Fruit fly (Drosophila melanogaster) whole organism, embryonic: ENCODE measurements around the gene CG10948.

Experiments
- Atf6 ChIP-seq: fragments of 200-800 bp; sonication (Bioruptor generic); IDR thresholded peaks from 2 replicates; pipeline ENCODE4 v1.3.6; 2022; ENCODE audit warnings: missing biosample characterization, missing genetic modification characterization
- B-H1 ChIP-seq: fragments of 200-800 bp; sonication (Bioruptor generic); IDR thresholded peaks from 3 replicates; pipeline ENCODE4 v1.3.6; 2022; ENCODE audit warnings: missing biosample characterization, missing genetic modification characterization
- BEAF-32 ChIP-seq: fragments of 200-800 bp; sonication (Bioruptor generic); optimal IDR thresholded peaks from 3 replicates; lab custom pipeline; 2017; ENCODE audit warnings: missing biosample characterization, missing genetic modification characterization, mild to moderate bottlenecking, moderate library complexity, missing genetic modification reagents
- Bdp1 ChIP-seq: fragments of 200-800 bp; sonication (Bioruptor generic); optimal IDR thresholded peaks from 3 replicates; lab custom pipeline; 2016; ENCODE audit warnings: missing biosample characterization, missing genetic modification characterization
- CG10366 ChIP-seq: fragments of 200-800 bp; sonication (Bioruptor generic); IDR thresholded peaks from 2 replicates; pipeline ENCODE4 v1.3.6; 2022; ENCODE audit warnings: missing biosample characterization, missing genetic modification characterization
- CG10462 ChIP-seq: fragments of 200-800 bp; sonication (Bioruptor generic); optimal IDR thresholded peaks from 2 replicates; lab custom pipeline; 2016; ENCODE audit warnings: missing biosample characterization, missing genetic modification characterization
- CG13123 ChIP-seq: fragments of 200-800 bp; sonication (Bioruptor generic); optimal IDR thresholded peaks from 2 replicates; lab custom pipeline; 2016; ENCODE audit warnings: missing biosample characterization, missing genetic modification characterization
- CG14050 ChIP-seq: fragments of 200-800 bp; sonication (Bioruptor generic); IDR thresholded peaks from 3 replicates; pipeline ENCODE4 v1.3.6; 2022; ENCODE audit warnings: missing biosample characterization, missing genetic modification characterization
- CG14860 ChIP-seq: fragments of 200-800 bp; sonication (Bioruptor generic); IDR thresholded peaks from 3 replicates; pipeline ENCODE4 v1.3.6; 2022; ENCODE audit warnings: missing biosample characterization, missing genetic modification characterization; ENCODE audit not compliant: partially characterized antibody
- CG15479 ChIP-seq: fragments of 200-800 bp; sonication (Bioruptor generic); optimal IDR thresholded peaks from 3 replicates; lab custom pipeline; 2019; ENCODE audit warnings: missing biosample characterization, mild to moderate bottlenecking, missing genetic modification characterization, moderate library complexity
- CG15601 ChIP-seq: fragments of 200-800 bp; sonication (Bioruptor generic); optimal IDR thresholded peaks from 3 replicates; lab custom pipeline; 2019; ENCODE audit warnings: missing biosample characterization, mild to moderate bottlenecking, missing genetic modification characterization, moderate library complexity
- CG16813 ChIP-seq: fragments of 200-800 bp; sonication (Bioruptor generic); IDR thresholded peaks from 3 replicates; pipeline ENCODE4 v1.3.6; 2022; ENCODE audit warnings: missing biosample characterization, missing genetic modification characterization; ENCODE audit not compliant: partially characterized antibody
- CG17361 ChIP-seq: fragments of 200-800 bp; sonication (Bioruptor generic); IDR thresholded peaks from 3 replicates; pipeline ENCODE4 v1.3.6; 2022; ENCODE audit warnings: missing biosample characterization, missing genetic modification characterization
- CG18262 ChIP-seq: fragments of 200-800 bp; optimal IDR thresholded peaks from 3 replicates; lab custom pipeline; 2019; ENCODE audit warnings: missing biosample characterization, mild to moderate bottlenecking, missing genetic modification characterization, moderate library complexity
- CG18476 ChIP-seq: fragments of 200-800 bp; sonication (Bioruptor generic); optimal IDR thresholded peaks from 2 replicates; lab custom pipeline; 2016; ENCODE audit warnings: missing biosample characterization, mild to moderate bottlenecking, missing genetic modification characterization
- CG2120 ChIP-seq: fragments of 200-800 bp; sonication (Bioruptor generic); optimal IDR thresholded peaks from 3 replicates; lab custom pipeline; 2016; ENCODE audit warnings: missing biosample characterization, missing genetic modification characterization
- CG42726 ChIP-seq: fragments of 200-800 bp; sonication (Bioruptor generic); IDR thresholded peaks from 2 replicates; pipeline ENCODE4 v1.3.6; 2022; ENCODE audit warnings: missing biosample characterization, missing genetic modification characterization; ENCODE audit not compliant: partially characterized antibody
- CG4282 ChIP-seq: fragments of 200-800 bp; sonication (Bioruptor generic); optimal IDR thresholded peaks from 2 replicates; lab custom pipeline; 2016; ENCODE audit warnings: missing biosample characterization, missing genetic modification characterization
- CG4360 ChIP-seq: fragments of 200-800 bp; sonication (Bioruptor generic); IDR thresholded peaks from 2 replicates; pipeline ENCODE4 v1.3.6; 2022; ENCODE audit warnings: missing biosample characterization, missing genetic modification characterization
- CG4404 ChIP-seq: fragments of 200-800 bp; sonication (Bioruptor generic); IDR thresholded peaks from 2 replicates; pipeline ENCODE4 v1.3.6; 2022; ENCODE audit warnings: missing biosample characterization, missing genetic modification characterization
- CG5953 ChIP-seq: fragments of 200-800 bp; sonication (Bioruptor generic); IDR thresholded peaks from 2 replicates; pipeline ENCODE4 v1.3.6; 2022; ENCODE audit warnings: missing biosample characterization, missing genetic modification characterization
- CG6791 ChIP-seq: fragments of 200-800 bp; sonication (Bioruptor generic); IDR thresholded peaks from 3 replicates; pipeline ENCODE4 v1.3.6; 2022; ENCODE audit warnings: missing biosample characterization, missing genetic modification characterization; ENCODE audit not compliant: partially characterized antibody
- CG7963 ChIP-seq: fragments of 200-800 bp; sonication (Bioruptor generic); IDR thresholded peaks from 3 replicates; pipeline ENCODE4 v1.3.6; 2022; ENCODE audit warnings: missing biosample characterization, missing genetic modification characterization; ENCODE audit not compliant: partially characterized antibody
- CG7987 ChIP-seq: fragments of 200-800 bp; sonication (Bioruptor generic); optimal IDR thresholded peaks from 2 replicates; lab custom pipeline; 2018; ENCODE audit warnings: missing biosample characterization, mild to moderate bottlenecking, missing genetic modification characterization, moderate library complexity
- CG8281 ChIP-seq: fragments of 200-800 bp; sonication (Bioruptor generic); optimal IDR thresholded peaks from 2 replicates; lab custom pipeline; 2018; ENCODE audit warnings: missing biosample characterization, mild to moderate bottlenecking, missing genetic modification characterization, moderate library complexity
- CG9215 ChIP-seq: fragments of 200-800 bp; sonication (Bioruptor generic); IDR thresholded peaks from 2 replicates; pipeline ENCODE4 v1.3.6; 2022; ENCODE audit warnings: missing biosample characterization, missing genetic modification characterization
- Fer1 ChIP-seq: fragments of 200-800 bp; sonication (Bioruptor generic); optimal IDR thresholded peaks from 2 replicates; lab custom pipeline; 2017; ENCODE audit warnings: missing biosample characterization, mild to moderate bottlenecking, missing genetic modification characterization
- HmgD ChIP-seq: fragments of 200-800 bp; sonication (Bioruptor generic); optimal IDR thresholded peaks from 3 replicates; lab custom pipeline; 2016; ENCODE audit warnings: missing biosample characterization, missing genetic modification characterization
- Myb ChIP-seq: fragments of 200-800 bp; sonication (Bioruptor generic); optimal IDR thresholded peaks from 2 replicates; lab custom pipeline; 2016; ENCODE audit warnings: missing biosample characterization, missing genetic modification characterization
- Opbp ChIP-seq: fragments of 200-800 bp; sonication (Bioruptor generic); IDR thresholded peaks from 3 replicates; pipeline ENCODE4 v1.3.6; 2022; ENCODE audit warnings: missing biosample characterization, missing genetic modification characterization; ENCODE audit not compliant: partially characterized antibody
- Xbp1 ChIP-seq: fragments of 200-800 bp; sonication (Bioruptor generic); optimal IDR thresholded peaks from 3 replicates; lab custom pipeline; 2016; ENCODE audit warnings: missing biosample characterization, mild to moderate bottlenecking, missing genetic modification characterization
- bbx ChIP-seq: fragments of 200-800 bp; sonication (Bioruptor generic); IDR thresholded peaks from 2 replicates; pipeline ENCODE4 v1.3.6; 2022; ENCODE audit warnings: missing biosample characterization, missing genetic modification characterization; ENCODE audit not compliant: partially characterized antibody
- bigmax ChIP-seq: fragments of 200-800 bp; sonication (Bioruptor generic); optimal IDR thresholded peaks from 2 replicates; lab custom pipeline; 2018; ENCODE audit warnings: missing biosample characterization, mild to moderate bottlenecking, missing genetic modification characterization
- cad ChIP-seq: fragments of >200 bp; optimal IDR thresholded peaks from 2 replicates; lab custom pipeline; 2017; ENCODE audit warnings: missing biosample characterization, missing genetic modification characterization
- cato ChIP-seq: fragments of 200-800 bp; sonication (Bioruptor generic); optimal IDR thresholded peaks from 2 replicates; lab custom pipeline; 2016; ENCODE audit warnings: missing biosample characterization, missing genetic modification characterization, borderline replicate concordance
- disco-r ChIP-seq: fragments of 200-800 bp; sonication (Bioruptor generic); optimal IDR thresholded peaks from 2 replicates; lab custom pipeline; 2016; ENCODE audit warnings: missing biosample characterization, missing genetic modification characterization
- dpn ChIP-seq, 2 experiments: fragments of 200-800 bp; sonication (Bioruptor generic); optimal IDR thresholded peaks; 3 replicates each; lab custom pipeline; 2016; ENCODE audit warnings: missing biosample characterization in 2 of 2, missing genetic modification characterization in 2 of 2
- jigr1 ChIP-seq: fragments of 200-800 bp; sonication (Bioruptor generic); IDR thresholded peaks from 3 replicates; pipeline ENCODE4 v1.3.6; 2022; ENCODE audit warnings: missing biosample characterization, missing genetic modification characterization
- mld ChIP-seq: fragments of 200-800 bp; sonication (Bioruptor generic); IDR thresholded peaks from 3 replicates; pipeline ENCODE4 v1.3.6; 2022; ENCODE audit warnings: missing biosample characterization, missing genetic modification characterization; ENCODE audit not compliant: partially characterized antibody
- org-1 ChIP-seq: fragments of 200-800 bp; sonication (Bioruptor generic); optimal IDR thresholded peaks from 2 replicates; lab custom pipeline; 2017; ENCODE audit warnings: missing biosample characterization, missing genetic modification characterization
- pb ChIP-seq: fragments of 200-800 bp; sonication (Bioruptor generic); optimal IDR thresholded peaks from 3 replicates; lab custom pipeline; 2016; ENCODE audit warnings: missing biosample characterization, missing genetic modification characterization
- pita ChIP-seq: fragments of 200-800 bp; sonication (Bioruptor generic); optimal IDR thresholded peaks from 2 replicates; lab custom pipeline; 2017; ENCODE audit warnings: missing biosample characterization, mild to moderate bottlenecking, missing genetic modification characterization
- prd ChIP-seq, 3 experiments: fragments of >200 bp in 2 of 3; fragments of 200-800 bp in 1 of 3; sonication (Bioruptor generic) in 1 of 3; optimal IDR thresholded peaks in 2 of 3; IDR thresholded peaks in 1 of 3; 2 replicates in 2 of 3; 3 replicates in 1 of 3; pipeline versions ENCODE4 v1.3.6 to Lab custom; 2017 to 2022; ENCODE audit warnings: missing biosample characterization in 1 of 3, missing genetic modification characterization in 1 of 3
- repo ChIP-seq: fragments of 200-800 bp; sonication (Bioruptor generic); optimal IDR thresholded peaks from 2 replicates; lab custom pipeline; 2016; ENCODE audit warnings: missing biosample characterization, missing genetic modification characterization
- row ChIP-seq: fragments of 200-800 bp; sonication (Bioruptor generic); IDR thresholded peaks from 3 replicates; pipeline ENCODE4 v1.3.6; 2022; ENCODE audit warnings: missing biosample characterization, missing genetic modification characterization
- sna ChIP-seq: fragments of 200-800 bp; sonication (Bioruptor generic); IDR thresholded peaks from 2 replicates; pipeline ENCODE4 v1.3.6; 2022; ENCODE audit warnings: missing biosample characterization, missing genetic modification characterization; ENCODE audit not compliant: partially characterized antibody
- tgo ChIP-seq: fragments of 200-800 bp; sonication (Bioruptor generic); IDR thresholded peaks from 3 replicates; pipeline ENCODE4 v1.3.6; 2022; ENCODE audit warnings: missing biosample characterization, missing genetic modification characterization
- tna ChIP-seq: fragments of 200-800 bp; sonication (Bioruptor generic); IDR thresholded peaks from 2 replicates; pipeline ENCODE4 v1.3.6; 2022; ENCODE audit warnings: missing biosample characterization, missing genetic modification characterization; ENCODE audit not compliant: partially characterized antibody
- zen2 ChIP-seq: fragments of 200-800 bp; sonication (Bioruptor generic); IDR thresholded peaks from 3 replicates; pipeline ENCODE4 v1.3.6; 2022; ENCODE audit warnings: missing biosample characterization, missing genetic modification characterization; ENCODE audit not compliant: partially characterized antibody
- zf30C ChIP-seq: fragments of 200-800 bp; sonication (Bioruptor generic); optimal IDR thresholded peaks from 3 replicates; lab custom pipeline; 2018; ENCODE audit warnings: missing biosample characterization, mild to moderate bottlenecking, missing genetic modification characterization

CG10948 gene

DNA sequence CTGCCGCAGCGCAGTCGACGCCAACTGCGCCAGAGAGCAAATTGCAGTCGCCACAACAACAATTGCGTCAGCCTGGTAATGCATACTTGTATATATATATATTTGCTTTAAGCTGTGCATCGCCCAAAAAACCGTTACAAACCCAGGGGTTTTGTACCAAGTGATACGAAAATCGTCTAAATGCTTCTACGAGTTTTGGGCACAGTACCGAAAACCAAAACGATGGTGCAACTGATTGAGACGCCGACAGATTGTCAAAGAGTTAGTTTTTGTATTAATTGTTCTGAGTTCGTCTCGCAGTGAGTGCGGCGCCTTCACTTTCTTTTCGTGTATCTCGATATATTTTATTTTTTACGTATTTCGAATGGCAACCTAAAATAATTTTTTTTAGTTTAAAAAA, 35.1 kb downstream of the CG10948 start (continued):
- TF ChIP-seq CG4360 (GFP tag; lab: Robert Waterston, UW) (peak; percentile 49), CG13123 (GFP tag; lab: Kevin White, UChicago) (no peak), CG16813 (GFP tag; lab: Robert Waterston, UW) (peak; percentile 57; the same call in 2 of the 3 replicates), CG14860 (GFP tag; lab: Robert Waterston, UW) (peak; percentile 35; the same call in 2 of the 3 replicates), jigr1 (no peak), CG8281 (no peak), tna (GFP tag; lab: Robert Waterston, UW) (peak; percentile 50; the same call in 1 of the 2 replicates), zf30C (GFP tag; lab: Kevin White, UChicago) (no peak), Opbp (GFP tag; lab: Robert Waterston, UW) (peak; percentile 57; the same call in 1 of the 3 replicates), CG10366 (no peak), Bdp1 (GFP tag; lab: Kevin White, UChicago) (peak; percentile 98), CG7987 (GFP tag; lab: Kevin White, UChicago) (no peak), Atf6 (GFP tag; lab: Robert Waterston, UW) (no peak), sna (GFP tag; lab: Robert Waterston, UW) (0 out of 2 replicates have a peak, but pooled peaks have one; percentile 24), CG6791 (GFP tag; lab: Robert Waterston, UW) (peak; percentile 84), CG15601 (tag; lab: Kevin White, UChicago) (no peak), CG7963 (GFP tag; lab: Robert Waterston, UW) (peak; percentile 83), CG42726 (0 out of 2 replicates have a peak, but pooled peaks have one; percentile 54), prd (optimal IDR thresholded peaks at IDR 0.05; lab: Kevin White, UChicago) (no peak), prd (GFP tag; IDR thresholded peaks at IDR 0.05; lab: Robert Waterston, UW) (no peak), zen2 (peak; percentile 35; the same call in 1 of the 3 replicates), bigmax (GFP tag; lab: Kevin White, UChicago) (peak; percentile 40), pita (GFP tag; lab: Kevin White, UChicago) (no peak), Myb (peak; percentile 13), BEAF-32 (no peak), CG15479 (GFP tag; lab: Kevin White, UChicago) (peak; percentile 24), bbx (GFP tag; lab: Robert Waterston, UW) (peak; percentile 69), mld (GFP tag; lab: Robert Waterston, UW) (peak; percentile 61; the same call in 1 of the 3 replicates)

DNA sequence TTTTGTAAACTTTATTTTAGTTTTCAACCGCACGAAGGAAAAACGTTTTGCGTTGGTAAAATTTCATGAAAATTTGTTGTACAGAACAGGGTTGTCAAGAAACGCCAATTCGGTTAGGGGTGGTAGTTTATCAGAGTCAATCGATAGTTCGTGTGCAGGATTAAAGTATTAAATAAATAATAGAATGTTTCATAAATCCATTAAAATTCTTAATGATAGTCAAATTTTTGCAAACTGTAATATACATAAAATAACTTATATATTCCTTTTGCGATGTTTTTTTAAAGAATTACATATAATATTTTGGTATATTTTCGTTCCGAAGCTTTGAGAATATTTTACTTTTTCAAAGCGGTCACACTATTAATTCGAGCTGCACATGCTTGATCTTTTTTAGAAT, 36.0 kb downstream of the CG10948 start, which contains the start of the genes Sf3a2 and CG42588:
Gene Sf3a2, minus strand, starts transcription at position 113 of the 400 bp plus-strand sequence.
Gene CG42588, plus strand, starts transcription at position 348 of the 400 bp plus-strand sequence.
- peak; percentile 60 for TF ChIP-seq CG18262
- TF ChIP-seq Fer1 (GFP tag; lab: Kevin White, UChicago): peak; percentile 23
- no peak for TF ChIP-seq HmgD (GFP tag; lab: Kevin White, UChicago)
- TF ChIP-seq repo: no peak
- TF ChIP-seq tgo: peak; percentile 72
- TF ChIP-seq org-1 (GFP tag; lab: Kevin White, UChicago): no peak
- no peak for TF ChIP-seq CG10462 (GFP tag; lab: Kevin White, UChicago)
- TF ChIP-seq CG4282 (GFP tag; lab: Kevin White, UChicago): no peak
- peak; percentile 53; the same call in 1 of the 2 replicates for TF ChIP-seq CG5953 (GFP tag; lab: Robert Waterston, UW)
- TF ChIP-seq CG18476 (GFP tag; lab: Kevin White, UChicago): peak; percentile 39
- TF ChIP-seq pb: no peak
- TF ChIP-seq cato (GFP tag; lab: Kevin White, UChicago): peak; percentile 32
- peak; percentile 81 for TF ChIP-seq Xbp1 (GFP tag; lab: Kevin White, UChicago)
- TF ChIP-seq CG14050 (GFP tag; lab: Robert Waterston, UW): no peak; the same call in 2 of the 3 replicates
- TF ChIP-seq CG4404 (GFP tag; lab: Robert Waterston, UW): peak; percentile 68
- TF ChIP-seq CG17361 (GFP tag; lab: Robert Waterston, UW): peak; percentile 78; the same call in 2 of the 3 replicates
- peak; percentile 92 for TF ChIP-seq row (GFP tag; lab: Robert Waterston, UW)
- TF ChIP-seq B-H1 (GFP tag; lab: Robert Waterston, UW): peak; percentile 44; the same call in 2 of the 3 replicates
- peak; percentile 71; the same call in 1 of the 2 replicates for TF ChIP-seq CG9215 (GFP tag; lab: Robert Waterston, UW)
- TF ChIP-seq disco-r (GFP tag; lab: Kevin White, UChicago): no peak
- peak; percentile 82 for TF ChIP-seq CG2120
- no peak for TF ChIP-seq cad
- TF ChIP-seq dpn (GFP tag; optimal IDR thresholded peaks at IDR 0.05; lab: Kevin White, UChicago): peak; percentile 46 to 77
